Fruit fly (Drosophila melanogaster) whole organism, embryonic: ENCODE measurements around the gene Torsin.
A peak's percentile ranks its signal among the peaks of the same experiment; 100 is the strongest.

ENCODE experiments used
- Adf1 ChIP-seq: fragments of 200-800 bp; sonication (Bioruptor generic); IDR thresholded peaks from 2 replicates; pipeline ENCODE4 v1.3.6; 2022; ENCODE audit warnings: missing biosample characterization, missing genetic modification characterization
- CG10543 ChIP-seq: fragments of 200-800 bp; sonication (Bioruptor generic); optimal IDR thresholded peaks from 3 replicates; lab custom pipeline; 2017; ENCODE audit warnings: missing biosample characterization, mild to moderate bottlenecking, missing genetic modification characterization, moderate library complexity
- CG12769 ChIP-seq: fragments of 200-800 bp; sonication (Bioruptor generic); optimal IDR thresholded peaks from 2 replicates; lab custom pipeline; 2019; ENCODE audit warnings: missing biosample characterization, mild to moderate bottlenecking, missing genetic modification characterization, moderate library complexity
- CG13894 ChIP-seq: fragments of 200-800 bp; sonication (Bioruptor generic); optimal IDR thresholded peaks from 3 replicates; lab custom pipeline; 2018; ENCODE audit warnings: missing biosample characterization, mild to moderate bottlenecking, missing genetic modification characterization, moderate library complexity
- CG18599 ChIP-seq: fragments of 200-800 bp; sonication (Bioruptor generic); optimal IDR thresholded peaks from 3 replicates; lab custom pipeline; 2017; ENCODE audit warnings: missing biosample characterization, missing genetic modification characterization, mild to moderate bottlenecking, moderate library complexity, missing genetic modification reagents
- CG2712 ChIP-seq: fragments of 200-800 bp; optimal IDR thresholded peaks from 3 replicates; lab custom pipeline; 2019; ENCODE audit warnings: missing biosample characterization, mild to moderate bottlenecking, missing genetic modification characterization, moderate library complexity
- CG32767 ChIP-seq: fragments of 200-800 bp; sonication (Bioruptor generic); IDR thresholded peaks from 2 replicates; pipeline ENCODE4 v1.3.6; 2022; ENCODE audit warnings: missing biosample characterization, missing genetic modification characterization
- CG3726 ChIP-seq: fragments of 200-800 bp; sonication (Bioruptor generic); IDR thresholded peaks from 3 replicates; pipeline ENCODE4, ENCODE4 v1.3.6; 2022; ENCODE audit warnings: missing biosample characterization, missing genetic modification characterization
- CG5245 ChIP-seq: fragments of 200-800 bp; sonication (Bioruptor generic); optimal IDR thresholded peaks from 3 replicates; lab custom pipeline; 2016; ENCODE audit warnings: missing biosample characterization, missing genetic modification characterization
- CG6683 ChIP-seq: fragments of 200-800 bp; sonication (Bioruptor generic); optimal IDR thresholded peaks from 2 replicates; lab custom pipeline; 2017; ENCODE audit warnings: missing biosample characterization, mild to moderate bottlenecking, missing genetic modification characterization, missing genetic modification reagents
- CG7357 ChIP-seq: fragments of 200-800 bp; sonication (Bioruptor generic); IDR thresholded peaks from 3 replicates; pipeline ENCODE4 v1.3.6; 2022; ENCODE audit warnings: missing biosample characterization, missing genetic modification characterization
- CG7556 ChIP-seq: fragments of 200-800 bp; sonication (Bioruptor generic); optimal IDR thresholded peaks from 2 replicates; lab custom pipeline; 2017; ENCODE audit warnings: missing biosample characterization, mild to moderate bottlenecking, missing genetic modification characterization
- CG7987 ChIP-seq: fragments of 200-800 bp; sonication (Bioruptor generic); optimal IDR thresholded peaks from 2 replicates; lab custom pipeline; 2018; ENCODE audit warnings: missing biosample characterization, mild to moderate bottlenecking, missing genetic modification characterization, moderate library complexity
- CG8290 ChIP-seq, 3 experiments: fragments of 200-800 bp; sonication (Bioruptor generic); optimal IDR thresholded peaks; 2 replicates each; lab custom pipeline; 2016 to 2019; ENCODE audit warnings: missing biosample characterization in 3 of 3, missing genetic modification characterization in 3 of 3, mild to moderate bottlenecking in 2 of 3, moderate library complexity in 1 of 3
- Dbx ChIP-seq: fragments of 200-800 bp; sonication (Bioruptor generic); IDR thresholded peaks from 3 replicates; pipeline ENCODE4 v1.3.6; 2022; ENCODE audit warnings: missing biosample characterization, missing genetic modification characterization
- Deaf1 ChIP-seq: fragments of 200-800 bp; optimal IDR thresholded peaks from 3 replicates; lab custom pipeline; 2019; ENCODE audit warnings: missing biosample characterization, mild to moderate bottlenecking, missing genetic modification characterization, moderate library complexity
- GATAe ChIP-seq: fragments of 200-800 bp; sonication (Bioruptor generic); conservative IDR thresholded peaks from 2 replicates; pipeline ENCODE4 v1.3.6; 2022; ENCODE audit warnings: missing biosample characterization, missing genetic modification characterization
- Hey ChIP-seq: fragments of 200-800 bp; sonication (Bioruptor generic); optimal IDR thresholded peaks from 3 replicates; lab custom pipeline; 2018; ENCODE audit warnings: missing biosample characterization, mild to moderate bottlenecking, missing genetic modification characterization
- HmgZ ChIP-seq: fragments of 200-800 bp; sonication (Bioruptor generic); optimal IDR thresholded peaks from 2 replicates; lab custom pipeline; 2018; ENCODE audit warnings: missing biosample characterization, mild to moderate bottlenecking, missing genetic modification characterization
- Hr3 ChIP-seq: fragments of 200-800 bp; sonication (Bioruptor generic); optimal IDR thresholded peaks from 3 replicates; lab custom pipeline; 2016; ENCODE audit warnings: missing biosample characterization, missing genetic modification characterization
- Med ChIP-seq: fragments of 200-800 bp; sonication (Bioruptor generic); peaks from one replicate; lab custom pipeline; 2016; ENCODE audit warnings: missing biosample characterization, missing genetic modification characterization, mild to moderate bottlenecking, inconsistent platforms, moderate library complexity
- Meics ChIP-seq: fragments of 200-800 bp; sonication (Bioruptor generic); optimal IDR thresholded peaks from 2 replicates; lab custom pipeline; 2017; ENCODE audit warnings: missing biosample characterization, mild to moderate bottlenecking, missing genetic modification characterization
- TFAM ChIP-seq: fragments of 200-800 bp; sonication (Bioruptor generic); optimal IDR thresholded peaks from 2 replicates; lab custom pipeline; 2017; ENCODE audit warnings: missing biosample characterization, missing genetic modification characterization, inconsistent platforms
- caup ChIP-seq: fragments of 200-800 bp; sonication (Bioruptor generic); optimal IDR thresholded peaks from 3 replicates; lab custom pipeline; 2017; ENCODE audit warnings: missing biosample characterization, mild to moderate bottlenecking, missing genetic modification characterization, moderate library complexity; ENCODE audit not compliant: severe bottlenecking
- chinmo ChIP-seq: fragments of 200-800 bp; sonication (Bioruptor generic); IDR thresholded peaks from 4 replicates; pipeline ENCODE4 v1.3.6; 2022; ENCODE audit warnings: missing biosample characterization, missing genetic modification characterization; ENCODE audit not compliant: partially characterized antibody
- corto ChIP-seq: fragments of 200-800 bp; sonication (Bioruptor generic); optimal IDR thresholded peaks from 2 replicates; lab custom pipeline; 2016; ENCODE audit warnings: missing biosample characterization, mild to moderate bottlenecking, missing genetic modification characterization, moderate library complexity
- crol ChIP-seq: fragments of 200-800 bp; sonication (Bioruptor generic); IDR thresholded peaks from 2 replicates; pipeline ENCODE4 v1.3.6; 2022; ENCODE audit warnings: missing biosample characterization, missing genetic modification characterization
- dpn ChIP-seq, 2 experiments: fragments of 200-800 bp; sonication (Bioruptor generic); optimal IDR thresholded peaks; 3 replicates each; lab custom pipeline; 2016; ENCODE audit warnings: missing biosample characterization in 2 of 2, missing genetic modification characterization in 2 of 2
- dysf ChIP-seq: fragments of 200-800 bp; sonication (Bioruptor generic); IDR thresholded peaks from 3 replicates; pipeline ENCODE4 v1.3.6; 2022; ENCODE audit warnings: missing biosample characterization, missing genetic modification characterization
- ems ChIP-seq: fragments of 200-800 bp; sonication (Bioruptor generic); optimal IDR thresholded peaks from 3 replicates; lab custom pipeline; 2016; ENCODE audit warnings: missing biosample characterization, missing genetic modification characterization
- exex ChIP-seq: fragments of 200-800 bp; sonication (Bioruptor generic); optimal IDR thresholded peaks from 4 replicates; lab custom pipeline; 2018; ENCODE audit warnings: missing biosample characterization, mild to moderate bottlenecking, missing genetic modification characterization, moderate library complexity
- fu2 ChIP-seq: fragments of 200-800 bp; sonication (Bioruptor generic); optimal IDR thresholded peaks from 2 replicates; lab custom pipeline; 2016; ENCODE audit warnings: missing biosample characterization, missing genetic modification characterization
- grn ChIP-seq: fragments of 200-800 bp; sonication (Bioruptor generic); optimal IDR thresholded peaks from 3 replicates; lab custom pipeline; 2017; ENCODE audit warnings: missing biosample characterization, missing genetic modification characterization
- ind ChIP-seq: fragments of 200-800 bp; sonication (Bioruptor generic); optimal IDR thresholded peaks from 3 replicates; lab custom pipeline; 2016; ENCODE audit warnings: missing biosample characterization, missing genetic modification characterization
- inv ChIP-seq: fragments of 200-800 bp; sonication (Bioruptor generic); IDR thresholded peaks from 2 replicates; pipeline ENCODE4 v1.3.6; 2022; ENCODE audit warnings: missing biosample characterization, missing genetic modification characterization; ENCODE audit not compliant: partially characterized antibody
- lab ChIP-seq: fragments of 200-800 bp; sonication (Bioruptor generic); optimal IDR thresholded peaks from 3 replicates; lab custom pipeline; 2017; ENCODE audit warnings: missing biosample characterization, missing genetic modification characterization, mild to moderate bottlenecking, moderate library complexity, missing genetic modification reagents
- mirr ChIP-seq: fragments of 200-800 bp; sonication (Bioruptor generic); optimal IDR thresholded peaks from 3 replicates; lab custom pipeline; 2018; ENCODE audit warnings: missing biosample characterization, mild to moderate bottlenecking, missing genetic modification characterization
- nerfin-1 ChIP-seq: fragments of 200-800 bp; sonication (Bioruptor generic); optimal IDR thresholded peaks from 3 replicates; lab custom pipeline; 2019; ENCODE audit warnings: missing biosample characterization, mild to moderate bottlenecking, missing genetic modification characterization, moderate library complexity
- nmo ChIP-seq: fragments of 200-800 bp; sonication (Bioruptor generic); optimal IDR thresholded peaks from 2 replicates; lab custom pipeline; 2018; ENCODE audit warnings: missing biosample characterization, mild to moderate bottlenecking, missing genetic modification characterization, moderate library complexity
- pfk ChIP-seq: fragments of 200-800 bp; sonication (Bioruptor generic); optimal IDR thresholded peaks from 2 replicates; lab custom pipeline; 2018; ENCODE audit warnings: missing biosample characterization, mild to moderate bottlenecking, missing genetic modification characterization, moderate library complexity
- sd ChIP-seq: fragments of 200-800 bp; sonication (Bioruptor generic); optimal IDR thresholded peaks from 3 replicates; lab custom pipeline; 2018; ENCODE audit warnings: missing biosample characterization, mild to moderate bottlenecking, missing genetic modification characterization, moderate library complexity
- sens ChIP-seq: fragments of 200-800 bp; sonication (Bioruptor generic); peaks from one replicate; lab custom pipeline; 2016; ENCODE audit warnings: missing biosample characterization, missing genetic modification characterization
- seq ChIP-seq: fragments of 200-800 bp; sonication (Bioruptor generic); IDR thresholded peaks from 2 replicates; pipeline ENCODE4 v1.3.6; 2022; ENCODE audit warnings: missing biosample characterization, missing genetic modification characterization
- shn ChIP-seq: fragments of 200-800 bp; sonication (Bioruptor generic); optimal IDR thresholded peaks from 3 replicates; lab custom pipeline; 2016; ENCODE audit warnings: missing biosample characterization, missing genetic modification characterization
- stc ChIP-seq: fragments of 200-800 bp; sonication (Bioruptor generic); IDR thresholded peaks from 2 replicates; pipeline ENCODE4 v1.3.6; 2022; ENCODE audit warnings: missing biosample characterization, missing genetic modification characterization
- sug ChIP-seq: fragments of 200-800 bp; optimal IDR thresholded peaks from 2 replicates; lab custom pipeline; 2019; ENCODE audit warnings: missing biosample characterization, mild to moderate bottlenecking, missing genetic modification characterization, moderate library complexity
- wek ChIP-seq: fragments of 200-800 bp; sonication (Bioruptor generic); optimal IDR thresholded peaks from 3 replicates; lab custom pipeline; 2018; ENCODE audit warnings: missing biosample characterization, mild to moderate bottlenecking, missing genetic modification characterization, moderate library complexity

The Torsin gene

DNA sequence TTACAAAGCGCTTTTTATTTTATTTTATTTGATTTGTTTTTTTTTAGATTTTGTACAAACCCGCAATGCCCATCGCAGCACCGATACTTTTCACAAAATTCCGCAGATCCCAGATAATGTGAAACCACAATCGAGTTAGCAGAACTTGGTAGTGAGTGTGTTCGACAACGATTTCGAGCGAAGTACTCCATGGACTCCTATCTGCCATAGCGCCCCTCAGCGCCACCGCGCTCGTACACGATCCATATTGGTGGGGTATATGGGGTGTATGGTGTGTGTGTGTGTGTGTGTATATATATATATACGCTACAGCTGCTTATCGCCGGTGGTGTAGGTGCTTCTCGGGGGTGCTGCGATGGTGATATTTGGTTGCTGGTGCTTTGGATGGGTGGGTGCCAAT is 37.4 kb downstream of the Torsin start:
- TF ChIP-seq TFAM (GFP tag; lab: Kevin White, UChicago) (no peak), exex (peak; percentile 66), nerfin-1 (tag; lab: Kevin White, UChicago) (no peak), Adf1 (peak; percentile 19; the same call in 1 of the 2 replicates), CG13894 (tag; lab: Kevin White, UChicago) (no peak), Hey (peak; percentile 55), nmo (GFP tag; lab: Kevin White, UChicago) (no peak), HmgZ (tag; lab: Kevin White, UChicago) (peak; percentile 20), shn (GFP tag; lab: Kevin White, UChicago) (no peak), grn (GFP tag; lab: Kevin White, UChicago) (peak; percentile 70), wek (no peak), sug (tag; lab: Kevin White, UChicago) (peak; percentile 80), sd (tag; lab: Kevin White, UChicago) (peak; percentile 88), CG32767 (GFP tag; lab: Robert Waterston, UW) (no peak), Meics (GFP tag; lab: Kevin White, UChicago) (no peak), crol (GFP tag; lab: Robert Waterston, UW) (peak; percentile 67; the same call in 1 of the 2 replicates), stc (GFP tag; lab: Robert Waterston, UW) (no peak), sens (peak; percentile 47), dpn (GFP tag; optimal IDR thresholded peaks at IDR 0.05; lab: Kevin White, UChicago) (no peak), fu2 (GFP tag; lab: Kevin White, UChicago) (no peak), Med (GFP tag; lab: Kevin White, UChicago) (peak; percentile 40), GATAe (peak; percentile 75), CG7556 (GFP tag; lab: Kevin White, UChicago) (no peak), CG3726 (GFP tag; lab: Robert Waterston, UW) (no peak), ind (GFP tag; lab: Kevin White, UChicago) (no peak), seq (GFP tag; lab: Robert Waterston, UW) (no peak), CG7987 (no peak), chinmo (GFP tag; lab: Robert Waterston, UW) (0 out of 4 replicates have a peak, but pooled peaks have one; percentile 9), corto (GFP tag; lab: Kevin White, UChicago) (peak; percentile 12), ems (no peak), inv (GFP tag; lab: Robert Waterston, UW) (no peak), CG12769 (peak; percentile 19), Dbx (GFP tag; lab: Robert Waterston, UW) (peak; percentile 40; the same call in 1 of the 3 replicates), caup (GFP tag; lab: Kevin White, UChicago) (peak; percentile 38), dysf (no peak), Deaf1 (tag; lab: Kevin White, UChicago) (peak; percentile 24), CG6683 (GFP tag; lab: Kevin White, UChicago) (no peak), CG10543 (GFP tag; lab: Kevin White, UChicago) (peak; percentile 18), mirr (GFP tag; lab: Kevin White, UChicago) (peak; percentile 67), lab (peak; percentile 59), CG7357 (GFP tag; lab: Robert Waterston, UW) (no peak), CG5245 (GFP tag; lab: Kevin White, UChicago) (no peak), CG8290 (GFP tag; optimal IDR thresholded peaks at IDR 0.05; lab: Kevin White, UChicago) (no peak), CG8290 (tag; optimal IDR thresholded peaks at IDR 0.05; lab: Kevin White, UChicago) (peak in 1 of 2 experiments; percentile 32), CG18599 (peak; percentile 24), CG2712 (tag; lab: Kevin White, UChicago) (no peak), pfk (GFP tag; lab: Kevin White, UChicago) (no peak), Hr3 (GFP tag; lab: Kevin White, UChicago) (no peak)
- TF ChIP-seq, all 482 proteins: peak for 22
